Worm (Caenorhabditis elegans) whole organism, L2 larva: ENCODE measurements around the gene C44B11.4.

Experiments used
- ama-1 ChIP-seq: fragments of 150-350 bp; optimal IDR thresholded peaks from 2 replicates; lab custom pipeline; 2018; ENCODE audit warnings: inconsistent platforms
- ceh-16 ChIP-seq: fragments of 150-350 bp; optimal IDR thresholded peaks from 2 replicates; lab custom pipeline; 2014; ENCODE audit warnings: missing biosample characterization, missing genetic modification characterization
- egl-27 ChIP-seq: sonication (generic microtip); optimal IDR thresholded peaks from 3 replicates; lab custom pipeline; 2017; ENCODE audit warnings: missing biosample characterization, missing genetic modification reagents, missing genetic modification characterization
- elt-1 ChIP-seq: fragments of 150-350 bp; optimal IDR thresholded peaks from 2 replicates; lab custom pipeline; 2014; ENCODE audit warnings: missing biosample characterization, missing genetic modification characterization
- fos-1 ChIP-seq: fragments of 150-350 bp; optimal IDR thresholded peaks from 2 replicates; lab custom pipeline; 2014; ENCODE audit warnings: missing biosample characterization, missing genetic modification characterization
- lin-13 ChIP-seq: fragments of 150-350 bp; optimal IDR thresholded peaks from 2 replicates; lab custom pipeline; 2014; ENCODE audit warnings: missing biosample characterization, missing genetic modification reagents, missing genetic modification characterization
- lsy-2 ChIP-seq, 2 experiments: fragments of 150-350 bp in 1 of 2; sonication (generic microtip) in 1 of 2; optimal IDR thresholded peaks; 2 replicates each; lab custom pipeline; 2014 to 2017; ENCODE audit warnings: missing biosample characterization in 2 of 2, missing genetic modification characterization in 2 of 2
- mab-5 ChIP-seq: fragments of 150-350 bp; optimal IDR thresholded peaks from 2 replicates; lab custom pipeline; 2014; ENCODE audit warnings: missing biosample characterization, missing genetic modification characterization
- nhr-11 ChIP-seq: fragments of 150-350 bp; optimal IDR thresholded peaks from 2 replicates; lab custom pipeline; 2014; ENCODE audit warnings: missing biosample characterization, missing genetic modification characterization
- nhr-23 ChIP-seq: fragments of 150-350 bp; optimal IDR thresholded peaks from 2 replicates; lab custom pipeline; 2014; ENCODE audit warnings: missing biosample characterization, missing genetic modification reagents, missing genetic modification characterization
- sma-3 ChIP-seq: sonication (generic microtip); optimal IDR thresholded peaks from 2 replicates; lab custom pipeline; 2016; ENCODE audit warnings: missing genetic modification reagents, missing genetic modification characterization, missing compliant biosample characterization
- unc-62 ChIP-seq: fragments of 150-350 bp; optimal IDR thresholded peaks from 2 replicates; lab custom pipeline; 2014; ENCODE audit warnings: missing biosample characterization, missing genetic modification reagents, missing genetic modification characterization
- ztf-11 ChIP-seq: sonication (generic microtip); optimal IDR thresholded peaks from 2 replicates; lab custom pipeline; 2017; ENCODE audit warnings: missing biosample characterization, missing genetic modification characterization

ce11 chrIII:3138087-3138486 lies 5.5 kb downstream of the C44B11.4 start:
- TF ChIP-seq unc-62 (GFP tag; lab: Kevin White, UChicago), result no peak
- TF ChIP-seq egl-27, result no peak
- TF ChIP-seq elt-1, result no peak
- no peak for TF ChIP-seq nhr-23 (tag; lab: Kevin White, UChicago)
- TF ChIP-seq lin-13, result no peak
- no peak for TF ChIP-seq lsy-2 (tag; optimal IDR thresholded peaks at IDR 0.05; lab: Kevin White, UChicago)
- TF ChIP-seq ceh-16 (tag; lab: Kevin White, UChicago), result no peak
- TF ChIP-seq ztf-11 (tag; lab: Kevin White, UChicago), result no peak
- no peak for TF ChIP-seq nhr-11 (tag; lab: Kevin White, UChicago)
- no peak for TF ChIP-seq fos-1 (tag; lab: Kevin White, UChicago)
- no peak for TF ChIP-seq sma-3 (GFP tag; lab: Kevin White, UChicago)
- no peak for TF ChIP-seq mab-5 (tag; lab: Kevin White, UChicago)
- TF ChIP-seq ama-1 (lab: Kevin White, UChicago), result no peak
